Worm (Caenorhabditis elegans): ENCODE measurements around the gene ugt-55.

- TF ChIP-seq nhr-237 (tag; optimal IDR thresholded peaks at IDR 0.05) (no peak), ces-1 (GFP tag; optimal IDR thresholded peaks at IDR 0.05) (no peak), unc-62 (GFP tag; optimal IDR thresholded peaks at IDR 0.05) (no peak), lin-35 (GFP tag; optimal IDR thresholded peaks at IDR 0.05) (peak in 1 of 2 experiments; percentile 60), fkh-10 (GFP tag; optimal IDR thresholded peaks at IDR 0.05) (no peak), hlh-17 (GFP tag; optimal IDR thresholded peaks at IDR 0.05; ENCODE audit: borderline replicate concordance) (no peak), hlh-4 (tag; optimal IDR thresholded peaks at IDR 0.05) (no peak), nhr-47 (tag; optimal IDR thresholded peaks at IDR 0.05) (no peak), nhr-28 (tag; optimal IDR thresholded peaks at IDR 0.05) (no peak), lin-15B (tag; optimal IDR thresholded peaks at IDR 0.05) (no peak), lin-39 (tag; optimal IDR thresholded peaks at IDR 0.05) (no peak)
These were observed 44.4 kb downstream of the ugt-55 start for ce11 chrV:12300780-12301460.
